Worm (Caenorhabditis elegans) whole organism, early embryonic: ENCODE data around the gene T09F3.2.

ENCODE experiments used
- B0310.2 ChIP-seq: sonication (generic microtip); optimal IDR thresholded peaks from 2 replicates; lab custom pipeline; 2016; ENCODE audit warnings: mild to moderate bottlenecking, missing genetic modification characterization, missing compliant biosample characterization
- F13C5.2 ChIP-seq: sonication (generic microtip); optimal IDR thresholded peaks from 2 replicates; lab custom pipeline; 2017; ENCODE audit warnings: mild to moderate bottlenecking, missing genetic modification characterization, inconsistent platforms, missing compliant biosample characterization
- aly-1 ChIP-seq: sonication (generic microtip); optimal IDR thresholded peaks from 2 replicates; lab custom pipeline; 2016; ENCODE audit warnings: missing genetic modification characterization, missing compliant biosample characterization
- ama-1 ChIP-seq: fragments of 150-350 bp; optimal IDR thresholded peaks from 2 replicates; lab custom pipeline; 2014
- ceh-13 ChIP-seq: fragments of 200-800 bp; sonication (Bioruptor generic); optimal IDR thresholded peaks from 2 replicates; lab custom pipeline; 2018; ENCODE audit warnings: mild to moderate bottlenecking, missing genetic modification characterization, missing compliant biosample characterization
- ceh-36 ChIP-seq: sonication (generic microtip); optimal IDR thresholded peaks from 2 replicates; lab custom pipeline; 2016; ENCODE audit warnings: missing genetic modification characterization, inconsistent platforms, missing compliant biosample characterization
- ets-7 ChIP-seq: sonication (generic microtip); optimal IDR thresholded peaks from 2 replicates; lab custom pipeline; 2016; ENCODE audit warnings: missing genotype, missing genetic modification characterization, missing compliant biosample characterization
- flt-1 ChIP-seq: fragments of 200-800 bp; sonication (Bioruptor generic); IDR thresholded peaks from 2 replicates; pipeline ENCODE4 v1.3.6; 2022; ENCODE audit warnings: missing genetic modification characterization, missing compliant biosample characterization
- hmbx-1 ChIP-seq: sonication (generic microtip); optimal IDR thresholded peaks from 2 replicates; lab custom pipeline; 2016; ENCODE audit warnings: mild to moderate bottlenecking, missing genetic modification characterization, missing compliant biosample characterization
- hmg-4 ChIP-seq: fragments of 200-800 bp; sonication (Bioruptor generic); optimal IDR thresholded peaks from 2 replicates; lab custom pipeline; 2018; ENCODE audit warnings: mild to moderate bottlenecking, missing genetic modification characterization, missing compliant biosample characterization
- hnd-1 ChIP-seq: sonication (generic microtip); optimal IDR thresholded peaks from 2 replicates; lab custom pipeline; 2016; ENCODE audit warnings: missing genetic modification characterization, missing compliant biosample characterization
- pes-1 ChIP-seq: fragments of 200-800 bp; sonication (Bioruptor generic); IDR thresholded peaks from 2 replicates; pipeline ENCODE4 v1.3.6; 2022; ENCODE audit warnings: missing genetic modification reagents, missing genetic modification characterization, missing compliant biosample characterization
- scrt-1 ChIP-seq: fragments of 200-800 bp; sonication (Bioruptor generic); IDR thresholded peaks from 2 replicates; pipeline ENCODE4 v1.3.6; 2022; ENCODE audit warnings: missing genetic modification characterization, missing compliant biosample characterization
- sea-1 ChIP-seq: fragments of 200-800 bp; sonication (Bioruptor generic); conservative IDR thresholded peaks from 2 replicates; pipeline ENCODE4 v1.3.6; 2022; ENCODE audit warnings: missing genetic modification characterization, missing compliant biosample characterization
- tbx-11 ChIP-seq: fragments of 200-800 bp; sonication (Bioruptor generic); IDR thresholded peaks from 2 replicates; pipeline ENCODE4 v1.3.6; 2022; ENCODE audit warnings: missing genetic modification characterization, missing compliant biosample characterization
- tbx-37 ChIP-seq: fragments of 200-800 bp; sonication (Bioruptor generic); conservative IDR thresholded peaks from 2 replicates; pipeline ENCODE4 v1.3.6; 2022; ENCODE audit warnings: missing genetic modification reagents, missing genetic modification characterization, missing compliant biosample characterization
- tra-4 ChIP-seq: sonication (generic microtip); optimal IDR thresholded peaks from 2 replicates; lab custom pipeline; 2017; ENCODE audit warnings: missing genetic modification characterization, missing compliant biosample characterization

The T09F3.2 gene

DNA sequence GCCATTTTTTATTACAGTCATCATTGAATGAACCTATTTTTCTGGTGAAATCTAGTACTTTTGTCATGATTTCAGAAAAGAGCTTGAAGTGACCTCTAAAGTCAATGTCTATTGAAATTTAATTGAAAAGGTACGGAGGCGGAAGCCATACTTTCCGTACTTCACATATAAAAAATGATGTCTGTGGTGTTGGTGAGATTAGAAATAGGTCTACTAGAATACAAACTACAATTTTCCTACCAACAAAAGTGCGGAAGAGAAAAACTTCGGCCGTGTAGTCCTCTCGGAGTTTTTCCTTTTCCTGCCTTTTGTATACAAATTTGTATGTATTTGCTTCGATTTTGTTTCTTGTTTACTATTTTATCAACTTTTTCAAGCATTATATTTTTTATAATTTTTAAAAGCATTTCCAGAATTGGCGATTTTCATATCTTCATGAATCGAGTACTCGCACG lies 4.4 kb downstream of the T09F3.2 start, which contains the start of gene T09F3.4:
T09F3.4 (plus strand) TSS at position 405 of the 455 bp plus-strand sequence.
- no peak for TF ChIP-seq ceh-13 (GFP tag; lab: Kevin White, UChicago)
- peak; percentile 37; the same call in 1 of the 2 replicates for TF ChIP-seq tbx-37 (GFP tag; lab: Robert Waterston, UW)
- no peak for TF ChIP-seq tbx-11 (GFP tag; lab: Robert Waterston, UW)

DNA sequence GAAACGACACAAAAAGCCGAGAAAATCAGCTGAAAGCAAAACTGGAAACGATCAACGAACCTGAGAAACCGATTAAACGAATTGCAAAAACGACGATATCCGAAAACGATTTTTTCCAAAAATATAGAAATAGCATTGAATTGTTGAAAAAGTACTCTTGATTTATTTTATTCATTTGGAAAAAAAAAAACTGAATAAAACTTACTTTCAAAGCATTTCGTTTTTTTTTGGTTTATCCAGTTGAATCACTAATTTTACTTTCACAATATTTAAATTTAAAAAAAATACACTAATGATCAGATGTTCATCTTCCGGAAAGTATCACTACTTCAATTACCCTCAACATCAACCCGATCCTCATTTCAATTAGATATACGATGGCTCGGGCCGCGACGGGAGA lies 5.6 kb downstream of the T09F3.2 start, which contains the start of gene T09F3.5:
T09F3.5 (plus strand) TSS at position 301 of the 400 bp plus-strand sequence.
- TF ChIP-seq flt-1 (GFP tag; lab: Robert Waterston, UW): no peak
- no peak for TF ChIP-seq ets-7 (tag; lab: Kevin White, UChicago)
- no peak for TF ChIP-seq B0310.2 (tag; lab: Kevin White, UChicago)
- TF ChIP-seq tbx-37 (GFP tag; lab: Robert Waterston, UW): no peak
- no peak for TF ChIP-seq hmbx-1 (tag; lab: Kevin White, UChicago)
- TF ChIP-seq ceh-36: no peak

DNA sequence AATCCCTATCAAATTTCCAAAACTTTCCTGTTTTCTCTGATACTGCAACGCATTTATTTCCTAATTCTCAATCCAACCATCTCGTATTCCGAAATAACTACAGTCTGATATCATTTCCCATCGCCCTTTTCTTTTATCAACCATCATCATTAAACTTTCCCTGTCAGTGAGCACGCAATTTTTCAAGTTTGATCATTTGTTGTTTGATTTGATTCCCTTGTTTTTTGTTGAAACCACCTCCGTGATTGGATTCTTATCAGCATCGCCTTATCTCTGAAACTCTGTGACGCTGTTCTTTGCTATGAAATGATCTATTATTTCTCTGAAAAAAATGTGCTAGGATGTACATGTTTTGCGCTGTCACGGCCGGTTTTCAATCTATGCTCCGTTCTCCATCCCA lies 12.0 kb downstream of the T09F3.2 start:
- TF ChIP-seq sea-1 (GFP tag; lab: Robert Waterston, UW) (no peak), pes-1 (no peak), F13C5.2 (tag; lab: Kevin White, UChicago) (no peak), aly-1 (tag; lab: Kevin White, UChicago) (no peak), flt-1 (GFP tag; lab: Robert Waterston, UW) (no peak)

DNA sequence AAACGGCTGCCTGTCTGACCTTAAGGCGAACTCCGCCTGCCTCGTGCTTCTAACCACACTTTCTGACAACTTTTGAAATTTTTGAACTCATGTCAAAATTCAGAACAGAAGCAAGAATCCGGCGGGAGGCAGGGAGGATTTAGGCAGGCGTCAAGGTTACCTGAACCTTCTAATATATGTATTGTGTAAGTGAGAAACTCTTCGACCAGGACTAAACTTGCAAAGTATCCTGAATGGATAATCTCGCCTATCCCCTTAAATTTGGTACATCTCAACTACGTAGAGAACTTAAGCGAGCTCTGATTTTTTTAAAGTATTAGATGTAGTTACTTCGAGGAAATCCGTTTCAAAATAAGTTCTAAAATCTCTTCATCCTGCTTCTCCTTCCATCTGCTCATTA lies 20.0 kb downstream of the T09F3.2 start, which contains the start of gene E04D5.5:
E04D5.5 (plus strand) TSS at position 301 of the 400 bp plus-strand sequence.
- no peak for TF ChIP-seq pes-1
- no peak for TF ChIP-seq flt-1 (GFP tag; lab: Robert Waterston, UW)
- no peak for TF ChIP-seq ceh-13 (GFP tag; lab: Kevin White, UChicago)
- no peak for TF ChIP-seq B0310.2 (tag; lab: Kevin White, UChicago)
- no peak for TF ChIP-seq ama-1
- TF ChIP-seq scrt-1: no peak
- no peak for TF ChIP-seq hmbx-1 (tag; lab: Kevin White, UChicago)
- no peak for TF ChIP-seq ets-7 (tag; lab: Kevin White, UChicago)
- TF ChIP-seq ceh-36: no peak
- no peak for TF ChIP-seq sea-1 (GFP tag; lab: Robert Waterston, UW)

DNA sequence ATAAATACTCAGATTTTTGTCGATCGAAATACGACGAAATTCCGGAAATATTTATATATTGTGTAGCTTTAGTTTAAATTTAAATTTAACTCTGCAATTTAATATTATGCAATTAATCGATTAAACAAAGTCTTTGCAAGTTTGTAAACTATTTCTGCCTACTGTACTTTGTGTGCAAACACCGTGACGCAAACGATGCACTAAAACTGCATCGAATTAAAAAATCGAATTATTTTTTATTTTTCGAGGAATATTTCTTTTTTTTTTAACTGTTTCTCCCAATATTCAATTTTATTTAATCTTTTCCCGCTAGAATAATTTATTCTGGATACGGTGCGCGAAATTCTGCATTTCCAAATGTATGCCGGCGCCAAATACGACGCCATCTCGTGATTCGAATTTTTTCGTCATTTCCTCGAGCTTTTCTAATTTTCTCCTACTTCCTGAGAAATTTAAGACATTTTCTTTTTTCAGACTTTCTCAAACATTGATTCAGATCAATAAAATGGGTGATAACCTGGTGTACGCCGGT lies 25.4 kb downstream of the T09F3.2 start, which contains the start of gene eif-2A:
eif-2A (plus strand) TSS at position 469 of the 532 bp plus-strand sequence.
- TF ChIP-seq hmg-4 (GFP tag; lab: Kevin White, UChicago) (no peak), tbx-37 (GFP tag; lab: Robert Waterston, UW) (no peak), pes-1 (no peak), ceh-13 (GFP tag; lab: Kevin White, UChicago) (no peak), sea-1 (GFP tag; lab: Robert Waterston, UW) (no peak), B0310.2 (tag; lab: Kevin White, UChicago) (no peak), flt-1 (GFP tag; lab: Robert Waterston, UW) (no peak), F13C5.2 (tag; lab: Kevin White, UChicago) (no peak), hnd-1 (tag; lab: Kevin White, UChicago) (no peak), tbx-11 (GFP tag; lab: Robert Waterston, UW) (no peak), ama-1 (no peak), hmbx-1 (tag; lab: Kevin White, UChicago) (no peak), scrt-1 (no peak), tra-4 (tag; lab: Kevin White, UChicago) (no peak), ets-7 (tag; lab: Kevin White, UChicago) (no peak), ceh-36 (no peak), aly-1 (tag; lab: Kevin White, UChicago) (no peak)

DNA sequence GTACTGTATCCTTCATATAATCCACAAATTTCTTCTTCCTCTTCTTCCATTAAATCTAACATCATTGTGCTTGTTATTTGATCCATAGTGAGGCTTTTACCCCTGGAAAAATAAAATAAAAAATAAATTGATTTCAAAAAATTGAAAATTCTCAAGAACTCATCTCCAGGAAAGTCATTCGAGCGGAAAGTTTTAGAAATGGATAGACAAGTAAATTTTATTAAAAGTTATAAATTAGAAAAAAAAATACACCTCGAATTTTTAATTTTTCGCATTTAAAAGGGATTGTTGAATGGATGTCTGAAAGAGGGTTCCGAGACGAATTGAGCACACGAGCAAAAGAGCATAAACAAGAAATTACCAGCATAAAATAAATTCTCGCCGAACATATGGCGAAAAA lies 31.0 kb downstream of the T09F3.2 start, which contains the start of gene frpr-21:
frpr-21 (minus strand) TSS at position 101 of the 400 bp plus-strand sequence.
- TF ChIP-seq tbx-37 (GFP tag; lab: Robert Waterston, UW) (no peak), tbx-11 (GFP tag; lab: Robert Waterston, UW) (no peak), hmbx-1 (tag; lab: Kevin White, UChicago) (no peak), sea-1 (GFP tag; lab: Robert Waterston, UW) (no peak), F13C5.2 (tag; lab: Kevin White, UChicago) (no peak), hnd-1 (tag; lab: Kevin White, UChicago) (no peak), ceh-36 (no peak), aly-1 (tag; lab: Kevin White, UChicago) (no peak), ceh-13 (GFP tag; lab: Kevin White, UChicago) (no peak), tra-4 (tag; lab: Kevin White, UChicago) (no peak), ama-1 (no peak), hmg-4 (GFP tag; lab: Kevin White, UChicago) (no peak)

DNA sequence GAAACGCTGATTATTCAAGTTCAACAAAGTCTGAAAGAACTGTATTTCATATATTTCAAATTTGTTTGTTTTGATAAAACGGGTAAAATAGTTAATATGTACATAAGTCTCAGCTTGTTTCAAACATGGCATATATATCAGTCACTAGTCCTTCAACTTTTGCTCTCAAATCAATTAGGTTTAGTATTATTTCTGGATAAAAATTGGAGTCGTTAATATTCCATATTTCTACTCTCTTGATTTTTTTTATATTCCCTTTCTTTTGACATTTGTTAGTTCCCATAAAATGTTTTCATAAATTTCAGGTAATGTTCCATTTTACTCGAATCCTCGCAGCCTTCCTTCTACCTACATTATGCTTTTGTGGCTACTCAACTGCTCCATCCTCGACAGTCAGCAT lies 44.9 kb downstream of the T09F3.2 start, which contains the start of gene cut-4:
cut-4 (plus strand) TSS at position 301 of the 400 bp plus-strand sequence.
- no peak for TF ChIP-seq flt-1 (GFP tag; lab: Robert Waterston, UW)
- TF ChIP-seq aly-1 (tag; lab: Kevin White, UChicago): no peak
- TF ChIP-seq F13C5.2 (tag; lab: Kevin White, UChicago): no peak
- TF ChIP-seq hmg-4 (GFP tag; lab: Kevin White, UChicago): no peak
- TF ChIP-seq hmbx-1 (tag; lab: Kevin White, UChicago): no peak
- TF ChIP-seq ceh-36: no peak

DNA sequence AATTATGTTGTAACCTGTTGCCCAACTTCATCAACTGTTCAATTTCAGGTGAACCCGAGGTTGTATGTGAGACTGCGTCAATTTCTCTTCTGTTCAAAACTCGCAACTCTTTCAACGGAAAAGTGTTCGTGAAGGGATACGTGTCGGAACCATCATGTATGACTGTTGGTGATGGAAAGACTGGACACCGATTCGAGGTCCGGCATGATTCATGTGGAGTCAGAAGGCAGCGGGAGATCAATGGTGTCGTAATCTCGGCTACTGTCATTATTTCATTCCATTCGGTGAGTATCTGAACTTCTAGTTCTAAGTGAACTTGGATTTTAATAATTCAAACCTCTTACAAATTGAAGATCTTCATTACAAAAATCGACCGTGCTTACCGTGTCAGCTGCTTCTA lies 46.9 kb downstream of the T09F3.2 start:
- TF ChIP-seq ceh-13 (GFP tag; lab: Kevin White, UChicago): no peak
- TF ChIP-seq tbx-37 (GFP tag; lab: Robert Waterston, UW): no peak
- TF ChIP-seq ets-7 (tag; lab: Kevin White, UChicago): no peak
- no peak for TF ChIP-seq ceh-36
- TF ChIP-seq sea-1 (GFP tag; lab: Robert Waterston, UW): no peak
- no peak for TF ChIP-seq flt-1 (GFP tag; lab: Robert Waterston, UW)
- no peak for TF ChIP-seq scrt-1
- no peak for TF ChIP-seq B0310.2 (tag; lab: Kevin White, UChicago)
- TF ChIP-seq hnd-1 (tag; lab: Kevin White, UChicago): no peak
- no peak for TF ChIP-seq hmbx-1 (tag; lab: Kevin White, UChicago)
